Fruit fly (Drosophila melanogaster) Kc167 (cell line): ENCODE measurements around the gene CG13243.

ENCODE experiments used
- psq ChIP-seq: fragments of >200 bp; optimal IDR thresholded peaks from 2 replicates; lab custom pipeline; 2017; ENCODE audit warnings: missing external identifiers
- ttk ChIP-seq: sonication (Bioruptor generic); optimal IDR thresholded peaks from 2 replicates; lab custom pipeline; 2017; ENCODE audit warnings: missing external identifiers

DNA sequence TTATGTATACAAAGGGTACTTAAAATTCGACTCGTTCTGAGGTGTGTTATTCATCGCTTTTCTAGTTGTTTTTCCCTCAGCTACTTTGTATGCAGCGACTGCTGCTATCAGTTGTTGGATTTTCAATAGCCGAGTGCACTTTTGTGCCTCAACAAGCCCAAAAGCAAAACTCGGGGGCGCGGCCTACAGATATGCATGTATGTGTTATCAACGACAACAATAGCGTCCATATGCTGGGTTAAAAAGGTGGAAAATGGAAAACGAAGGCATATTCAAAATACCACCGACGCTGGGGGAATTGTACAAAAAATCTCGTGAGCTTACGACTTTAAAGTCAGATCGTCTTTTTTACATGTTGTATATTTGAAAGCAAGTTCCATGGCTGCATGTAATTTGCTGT lies 5.8 kb upstream of the CG13243 start:
- TF ChIP-seq ttk (lab: Kevin White, UChicago) (no peak), psq (no peak)
